Comparison of ENCODE assay signal across 1 fruit fly cellular context in genomic region chr3L:12609387-12609799, dm6.
TF ChIP-seq lines count a peak whose summit lies in the region.

Gene caup (plus strand): TSS chr3L:12609631.

TF ChIP-seq in whole organism, embryonic, 481 proteins besides CTCF, POLR2A, EP300 and RAD21 (continued from another document):
- TF ChIP-seq nerfin-1 (tag; optimal IDR thresholded peaks at IDR 0.05; lab: Kevin White, UChicago) (peak; percentile 42), otp (GFP tag; IDR thresholded peaks at IDR 0.05; lab: Robert Waterston, UW) (no peak), hkb (optimal IDR thresholded peaks at IDR 0.05; lab: Kevin White, UChicago) (peak; percentile 32), hkb (GFP tag; IDR thresholded peaks at IDR 0.05; lab: Robert Waterston, UW) (peak; percentile 42; the same call in 1 of the 2 replicates), ato (GFP tag; IDR thresholded peaks at IDR 0.05; lab: Robert Waterston, UW; ENCODE audit: partially characterized antibody) (peak; percentile 30; the same call in 1 of the 2 replicates), Nf-YA (GFP tag; IDR thresholded peaks at IDR 0.05; lab: Robert Waterston, UW) (peak; percentile 100), sob (GFP tag; IDR thresholded peaks at IDR 0.05; lab: Robert Waterston, UW) (no peak), HLH3B (GFP tag; IDR thresholded peaks at IDR 0.05; lab: Robert Waterston, UW) (no peak), ci (GFP tag; IDR thresholded peaks at IDR 0.05; lab: Robert Waterston, UW) (peak; percentile 64; the same call in 1 of the 3 replicates), CG6689 (GFP tag; IDR thresholded peaks at IDR 0.05; lab: Robert Waterston, UW) (no peak), chinmo (GFP tag; IDR thresholded peaks at IDR 0.05; lab: Robert Waterston, UW; ENCODE audit: partially characterized antibody) (peak; percentile 91; the same call in 1 of the 4 replicates), fu2 (GFP tag; optimal IDR thresholded peaks at IDR 0.05; lab: Kevin White, UChicago) (no peak), CG3995 (GFP tag; optimal IDR thresholded peaks at IDR 0.05; lab: Kevin White, UChicago) (peak; percentile 94), Jarid2 (GFP tag; optimal IDR thresholded peaks at IDR 0.05; lab: Kevin White, UChicago) (peak; percentile 95), Rfx (GFP tag; IDR thresholded peaks at IDR 0.05; lab: Robert Waterston, UW) (0 out of 2 replicates have a peak, but pooled peaks have one; percentile 22), B-H1 (GFP tag; IDR thresholded peaks at IDR 0.05; lab: Robert Waterston, UW) (peak; percentile 12; the same call in 1 of the 3 replicates), abd-A (tag; optimal IDR thresholded peaks at IDR 0.05; lab: Kevin White, UChicago) (peak; percentile 60), Sin3A (optimal IDR thresholded peaks at IDR 0.05; lab: Kevin White, UChicago) (no peak), CG15514 (GFP tag; optimal IDR thresholded peaks at IDR 0.05; lab: Kevin White, UChicago) (no peak), Elba2 (GFP tag; optimal IDR thresholded peaks at IDR 0.05; lab: Kevin White, UChicago) (peak; percentile 86), CG11695 (GFP tag; IDR thresholded peaks at IDR 0.05; lab: Robert Waterston, UW) (0 out of 3 replicates have a peak, but pooled peaks have one; percentile 17), trh (GFP tag; optimal IDR thresholded peaks at IDR 0.05; lab: Kevin White, UChicago) (no peak), jing (GFP tag; optimal IDR thresholded peaks at IDR 0.05; lab: Kevin White, UChicago) (peak; percentile 77), CG2199 (GFP tag; IDR thresholded peaks at IDR 0.05; lab: Robert Waterston, UW) (peak; percentile 75; the same call in 2 of the 3 replicates), pan (optimal IDR thresholded peaks at IDR 0.05; lab: Kevin White, UChicago) (no peak), pan (GFP tag; optimal IDR thresholded peaks at IDR 0.05 in 1 of 2, IDR thresholded peaks at IDR 0.05 in 1 of 2) (peak in 1 of 2 experiments; percentile 20), D (optimal IDR thresholded peaks at IDR 0.05; lab: Kevin White, UChicago) (peak; percentile 86), D (GFP tag; optimal IDR thresholded peaks at IDR 0.05; lab: Kevin White, UChicago) (peak; percentile 7), CG10431 (GFP tag; optimal IDR thresholded peaks at IDR 0.05; lab: Kevin White, UChicago) (no peak), Med (GFP tag; lab: Kevin White, UChicago) (peak; percentile 80), inv (GFP tag; IDR thresholded peaks at IDR 0.05; lab: Robert Waterston, UW; ENCODE audit: partially characterized antibody) (0 out of 2 replicates have a peak, but pooled peaks have one; percentile 41), CG5180 (GFP tag; optimal IDR thresholded peaks at IDR 0.05; lab: Kevin White, UChicago) (peak; percentile 96), CG1832 (GFP tag; optimal IDR thresholded peaks at IDR 0.05; lab: Kevin White, UChicago) (peak; percentile 99), zen (tag; optimal IDR thresholded peaks at IDR 0.05; lab: Kevin White, UChicago) (peak; percentile 39)
